2 fruit fly cellular contexts compared by ENCODE assay signal in genomic region chr3L:5971440-5971839, dm6.
TF ChIP-seq lines count a peak whose summit lies in the region.

No protein-coding gene starts in this region.

- no peak for TF ChIP-seq CTCF in whole organism, embryonic (GFP tag; optimal IDR thresholded peaks at IDR 0.05; lab: Kevin White, UChicago)

TF ChIP-seq in whole organism, embryonic, 481 proteins besides CTCF, POLR2A, EP300 and RAD21:
- TF ChIP-seq bigmax (GFP tag; optimal IDR thresholded peaks at IDR 0.05; lab: Kevin White, UChicago) = no peak
- TF ChIP-seq sd (tag; optimal IDR thresholded peaks at IDR 0.05; lab: Kevin White, UChicago) = peak; percentile 65
- TF ChIP-seq Sox102F (GFP tag; optimal IDR thresholded peaks at IDR 0.05; lab: Kevin White, UChicago) = peak; percentile 33
- TF ChIP-seq CG2199 (GFP tag; IDR thresholded peaks at IDR 0.05; lab: Robert Waterston, UW) = 0 out of 3 replicates have a peak, but pooled peaks have one; percentile 62
- no peak for TF ChIP-seq Awh (GFP tag; IDR thresholded peaks at IDR 0.05; lab: Robert Waterston, UW)
- peak; percentile 86 for TF ChIP-seq abd-A (tag; optimal IDR thresholded peaks at IDR 0.05; lab: Kevin White, UChicago)
- TF ChIP-seq eve (GFP tag; optimal IDR thresholded peaks at IDR 0.05; lab: Kevin White, UChicago) = peak in 1 of 2 experiments; percentile 9
- TF ChIP-seq CG10431 (GFP tag; optimal IDR thresholded peaks at IDR 0.05; lab: Kevin White, UChicago) = no peak
- 0 out of 4 replicates have a peak, but pooled peaks have one; percentile 34 for TF ChIP-seq chinmo (GFP tag; IDR thresholded peaks at IDR 0.05; lab: Robert Waterston, UW; ENCODE audit: partially characterized antibody)
- peak; percentile 65 for TF ChIP-seq twi (tag; optimal IDR thresholded peaks at IDR 0.05; lab: Kevin White, UChicago)
- TF ChIP-seq CrebB (tag; optimal IDR thresholded peaks at IDR 0.05; lab: Kevin White, UChicago) = no peak
- TF ChIP-seq CG15514 (GFP tag; optimal IDR thresholded peaks at IDR 0.05; lab: Kevin White, UChicago) = no peak
- peak; percentile 34 for TF ChIP-seq sqz (GFP tag; optimal IDR thresholded peaks at IDR 0.05; lab: Kevin White, UChicago)
- TF ChIP-seq CG3847 (GFP tag; IDR thresholded peaks at IDR 0.05; lab: Robert Waterston, UW) = no peak
- peak; percentile 45 for TF ChIP-seq nau (GFP tag; optimal IDR thresholded peaks at IDR 0.05; lab: Kevin White, UChicago)
- 0 out of 2 replicates have a peak, but pooled peaks have one; percentile 17 for TF ChIP-seq crol (GFP tag; IDR thresholded peaks at IDR 0.05; lab: Robert Waterston, UW)

TF ChIP-seq in whole organism, prepupa, 60 proteins besides CTCF, POLR2A, EP300 and RAD21:
- TF ChIP-seq Ets21C (GFP tag; optimal IDR thresholded peaks at IDR 0.05; lab: Kevin White, UChicago) (no peak), CG6808 (GFP tag; optimal IDR thresholded peaks at IDR 0.05; lab: Kevin White, UChicago) (no peak), svp (GFP tag; lab: Kevin White, UChicago) (peak; percentile 36)

Comparison
In these comparisons a context has a peak if more than half of its experiments do, and no peak if none do; other contexts are left out.
1. Of the 7 proteins assayed by ChIP-seq in both whole organism, embryonic and whole organism, prepupa: peak only in whole organism, embryonic: Sox102F; only in whole organism, prepupa: none; in both: none; in neither: 6.